Fruit fly (Drosophila melanogaster) whole organism, embryonic: ENCODE data around the gene CG32295.

ENCODE experiments used
- B-H1 ChIP-seq: fragments of 200-800 bp; sonication (Bioruptor generic); IDR thresholded peaks from 3 replicates; pipeline ENCODE4 v1.3.6; 2022; ENCODE audit warnings: missing biosample characterization, missing genetic modification characterization
- CG10543 ChIP-seq: fragments of 200-800 bp; sonication (Bioruptor generic); optimal IDR thresholded peaks from 3 replicates; lab custom pipeline; 2017; ENCODE audit warnings: missing biosample characterization, mild to moderate bottlenecking, missing genetic modification characterization, moderate library complexity
- CG10565 ChIP-seq: fragments of 200-800 bp; sonication (Bioruptor generic); optimal IDR thresholded peaks from 3 replicates; lab custom pipeline; 2016; ENCODE audit warnings: missing biosample characterization, mild to moderate bottlenecking, missing genetic modification characterization
- CG11695 ChIP-seq: fragments of 200-800 bp; sonication (Bioruptor generic); IDR thresholded peaks from 3 replicates; pipeline ENCODE4 v1.3.6; 2022; ENCODE audit warnings: missing biosample characterization, missing genetic modification characterization
- CG12659 ChIP-seq: fragments of 200-800 bp; sonication (Bioruptor generic); optimal IDR thresholded peaks from 3 replicates; lab custom pipeline; 2017; ENCODE audit warnings: mild to moderate bottlenecking, missing biosample characterization, missing genetic modification reagents, missing genetic modification characterization
- CG1603 ChIP-seq: fragments of 200-800 bp; sonication (Bioruptor generic); optimal IDR thresholded peaks from 2 replicates; lab custom pipeline; 2019; ENCODE audit warnings: missing biosample characterization, mild to moderate bottlenecking, missing genetic modification characterization, moderate library complexity
- CG17359 ChIP-seq: fragments of 200-800 bp; sonication (Bioruptor generic); optimal IDR thresholded peaks from 3 replicates; lab custom pipeline; 2018; ENCODE audit warnings: missing biosample characterization, mild to moderate bottlenecking, missing genetic modification characterization, moderate library complexity
- CG17385 ChIP-seq: fragments of 200-800 bp; sonication (Bioruptor generic); optimal IDR thresholded peaks from 3 replicates; lab custom pipeline; 2018; ENCODE audit warnings: missing biosample characterization, mild to moderate bottlenecking, missing genetic modification characterization
- CG18262 ChIP-seq: fragments of 200-800 bp; optimal IDR thresholded peaks from 3 replicates; lab custom pipeline; 2019; ENCODE audit warnings: missing biosample characterization, mild to moderate bottlenecking, missing genetic modification characterization, moderate library complexity
- CG2120 ChIP-seq: fragments of 200-800 bp; sonication (Bioruptor generic); optimal IDR thresholded peaks from 3 replicates; lab custom pipeline; 2016; ENCODE audit warnings: missing biosample characterization, missing genetic modification characterization
- CG2875 ChIP-seq: fragments of 200-800 bp; sonication (Bioruptor generic); optimal IDR thresholded peaks from 2 replicates; lab custom pipeline; 2017; ENCODE audit warnings: missing biosample characterization, mild to moderate bottlenecking, missing genetic modification characterization, missing genetic modification reagents
- CG30431 ChIP-seq: fragments of 200-800 bp; sonication (Bioruptor generic); optimal IDR thresholded peaks from 2 replicates; lab custom pipeline; 2017; ENCODE audit warnings: missing biosample characterization, missing genetic modification characterization
- CG4707 ChIP-seq: fragments of 200-800 bp; sonication (Bioruptor generic); optimal IDR thresholded peaks from 2 replicates; lab custom pipeline; 2018; ENCODE audit warnings: missing biosample characterization, mild to moderate bottlenecking, missing genetic modification characterization, moderate library complexity
- CG6765 ChIP-seq: fragments of 200-800 bp; sonication (Bioruptor generic); optimal IDR thresholded peaks from 3 replicates; lab custom pipeline; 2017; ENCODE audit warnings: missing biosample characterization, mild to moderate bottlenecking, missing genetic modification characterization
- CG6813 ChIP-seq: fragments of 200-800 bp; sonication (Bioruptor generic); optimal IDR thresholded peaks from 2 replicates; lab custom pipeline; 2017; ENCODE audit warnings: missing biosample characterization, missing genetic modification characterization, mild to moderate bottlenecking, moderate library complexity, missing genetic modification reagents
- CG8924 ChIP-seq: fragments of 200-800 bp; optimal IDR thresholded peaks from 3 replicates; lab custom pipeline; 2019; ENCODE audit warnings: missing biosample characterization, mild to moderate bottlenecking, missing genetic modification characterization, moderate library complexity
- CG9609 ChIP-seq: fragments of 200-800 bp; sonication (Bioruptor generic); optimal IDR thresholded peaks from 3 replicates; lab custom pipeline; 2016; ENCODE audit warnings: missing biosample characterization, missing genetic modification characterization
- CG9817 ChIP-seq: fragments of 200-800 bp; sonication (Bioruptor generic); optimal IDR thresholded peaks from 2 replicates; lab custom pipeline; 2018; ENCODE audit warnings: missing biosample characterization, mild to moderate bottlenecking, missing genetic modification characterization, moderate library complexity
- CG9932 ChIP-seq: fragments of 200-800 bp; sonication (Bioruptor generic); IDR thresholded peaks from 2 replicates; pipeline ENCODE4 v1.3.6; 2022; ENCODE audit warnings: missing biosample characterization, missing genetic modification characterization
- Camta ChIP-seq: fragments of 200-800 bp; sonication (Bioruptor generic); optimal IDR thresholded peaks from 2 replicates; lab custom pipeline; 2016; ENCODE audit warnings: missing biosample characterization, missing genetic modification characterization
- D19B ChIP-seq: fragments of 200-800 bp; sonication (Bioruptor generic); optimal IDR thresholded peaks from 2 replicates; lab custom pipeline; 2017; ENCODE audit warnings: missing biosample characterization, mild to moderate bottlenecking, missing genetic modification characterization
- Drgx ChIP-seq: fragments of 200-800 bp; sonication (Bioruptor generic); IDR thresholded peaks from 2 replicates; pipeline ENCODE4 v1.3.6; 2022; ENCODE audit warnings: missing biosample characterization, missing genetic modification characterization
- Eip74EF ChIP-seq, 2 experiments: fragments of 200-800 bp in 1 of 2; fragments of >200 bp in 1 of 2; sonication (Bioruptor generic) in 1 of 2; optimal IDR thresholded peaks; 2 replicates each; lab custom pipeline; 2017 to 2019; ENCODE audit warnings: missing biosample characterization in 2 of 2, missing genetic modification characterization in 2 of 2, mild to moderate bottlenecking in 1 of 2, moderate library complexity in 1 of 2
- Ets97D ChIP-seq: fragments of 200-800 bp; sonication (Bioruptor generic); optimal IDR thresholded peaks from 3 replicates; lab custom pipeline; 2016; ENCODE audit warnings: missing biosample characterization, missing genetic modification characterization
- H2.0 ChIP-seq: fragments of 200-800 bp; sonication (Bioruptor generic); IDR thresholded peaks from 2 replicates; pipeline ENCODE4 v1.3.6; 2022; ENCODE audit warnings: missing biosample characterization, missing genetic modification characterization
- Nf-YA ChIP-seq: fragments of 200-800 bp; sonication (Bioruptor generic); IDR thresholded peaks from 2 replicates; pipeline ENCODE4 v1.3.6; 2022; ENCODE audit warnings: missing biosample characterization, missing genetic modification characterization
- PHDP ChIP-seq: fragments of 200-800 bp; sonication (Bioruptor generic); optimal IDR thresholded peaks from 3 replicates; lab custom pipeline; 2018; ENCODE audit warnings: missing biosample characterization, mild to moderate bottlenecking, missing genetic modification characterization, moderate library complexity
- Sox102F ChIP-seq: fragments of 200-800 bp; sonication (Bioruptor generic); optimal IDR thresholded peaks from 2 replicates; lab custom pipeline; 2018; ENCODE audit warnings: missing biosample characterization, mild to moderate bottlenecking, missing genetic modification characterization, moderate library complexity
- Stat92E ChIP-seq, 3 experiments: fragments of >200 bp in 2 of 3; fragments of 200-800 bp in 1 of 3; sonication (Bioruptor generic) in 1 of 3; optimal IDR thresholded peaks; 2 replicates each; lab custom pipeline; 2017 to 2019; ENCODE audit warnings: missing biosample characterization in 3 of 3, missing genetic modification characterization in 3 of 3, mild to moderate bottlenecking in 1 of 3, moderate library complexity in 1 of 3
- ash1 ChIP-seq: fragments of 200-800 bp; sonication (Bioruptor generic); optimal IDR thresholded peaks from 2 replicates; lab custom pipeline; 2018; ENCODE audit warnings: missing biosample characterization, mild to moderate bottlenecking, missing genetic modification characterization
- bsh ChIP-seq, 2 experiments: fragments of 200-800 bp; sonication (Bioruptor generic); optimal IDR thresholded peaks; 2 replicates each; lab custom pipeline; 2017 to 2018; ENCODE audit warnings: mild to moderate bottlenecking in 2 of 2, missing biosample characterization in 2 of 2, missing genetic modification characterization in 2 of 2, moderate library complexity in 1 of 2
- chif ChIP-seq, 2 experiments: fragments of 200-800 bp; sonication (Bioruptor generic); optimal IDR thresholded peaks; 3 replicates each; lab custom pipeline; 2016; ENCODE audit warnings: missing biosample characterization in 2 of 2, missing genetic modification characterization in 2 of 2
- crol ChIP-seq: fragments of 200-800 bp; sonication (Bioruptor generic); IDR thresholded peaks from 2 replicates; pipeline ENCODE4 v1.3.6; 2022; ENCODE audit warnings: missing biosample characterization, missing genetic modification characterization
- dan ChIP-seq: fragments of 200-800 bp; sonication (Bioruptor generic); IDR thresholded peaks from 2 replicates; pipeline ENCODE4 v1.3.6; 2022; ENCODE audit warnings: missing biosample characterization, missing genetic modification characterization
- dysf ChIP-seq: fragments of 200-800 bp; sonication (Bioruptor generic); IDR thresholded peaks from 3 replicates; pipeline ENCODE4 v1.3.6; 2022; ENCODE audit warnings: missing biosample characterization, missing genetic modification characterization
- esg ChIP-seq: fragments of 200-800 bp; sonication (Bioruptor generic); conservative IDR thresholded peaks from 2 replicates; pipeline ENCODE4 v1.3.6; 2022; ENCODE audit warnings: missing biosample characterization, missing genetic modification characterization
- ewg ChIP-seq: fragments of 200-800 bp; sonication (Bioruptor generic); optimal IDR thresholded peaks from 3 replicates; lab custom pipeline; 2017; ENCODE audit warnings: mild to moderate bottlenecking, missing biosample characterization, missing genetic modification reagents, missing genetic modification characterization
- fd64A ChIP-seq: fragments of 200-800 bp; sonication (Bioruptor generic); optimal IDR thresholded peaks from 3 replicates; lab custom pipeline; 2018; ENCODE audit warnings: missing biosample characterization, mild to moderate bottlenecking, missing genetic modification characterization
- gce ChIP-seq: fragments of 200-800 bp; sonication (Bioruptor generic); IDR thresholded peaks from 3 replicates; pipeline ENCODE4 v1.3.6; 2022; ENCODE audit warnings: missing biosample characterization, missing genetic modification characterization
- gcm ChIP-seq: fragments of 200-800 bp; sonication (Bioruptor generic); optimal IDR thresholded peaks from 2 replicates; lab custom pipeline; 2019; ENCODE audit warnings: missing biosample characterization, mild to moderate bottlenecking, missing genetic modification characterization, moderate library complexity
- gsb ChIP-seq: fragments of 200-800 bp; sonication (Bioruptor generic); IDR thresholded peaks from 2 replicates; pipeline ENCODE4 v1.3.6; 2022; ENCODE audit warnings: missing biosample characterization, missing genetic modification characterization
- ham ChIP-seq: fragments of 200-800 bp; sonication (Bioruptor generic); IDR thresholded peaks from 2 replicates; pipeline ENCODE4 v1.3.6; 2022; ENCODE audit warnings: missing biosample characterization, missing genetic modification characterization
- kay ChIP-seq: fragments of 200-800 bp; sonication (Bioruptor generic); optimal IDR thresholded peaks from 2 replicates; lab custom pipeline; 2016; ENCODE audit warnings: missing biosample characterization, missing genetic modification characterization
- nom ChIP-seq: fragments of 200-800 bp; sonication (Bioruptor generic); optimal IDR thresholded peaks from 2 replicates; lab custom pipeline; 2017; ENCODE audit warnings: missing biosample characterization, missing genetic modification characterization, mild to moderate bottlenecking, moderate library complexity, missing genetic modification reagents
- ranshi ChIP-seq: fragments of 200-800 bp; sonication (Bioruptor generic); IDR thresholded peaks from 2 replicates; pipeline ENCODE4 v1.3.6; 2022; ENCODE audit warnings: missing biosample characterization, missing genetic modification characterization
- row ChIP-seq: fragments of 200-800 bp; sonication (Bioruptor generic); IDR thresholded peaks from 3 replicates; pipeline ENCODE4 v1.3.6; 2022; ENCODE audit warnings: missing biosample characterization, missing genetic modification characterization
- sd ChIP-seq: fragments of 200-800 bp; sonication (Bioruptor generic); optimal IDR thresholded peaks from 3 replicates; lab custom pipeline; 2018; ENCODE audit warnings: missing biosample characterization, mild to moderate bottlenecking, missing genetic modification characterization, moderate library complexity
- so ChIP-seq: fragments of 200-800 bp; sonication (Bioruptor generic); IDR thresholded peaks from 3 replicates; pipeline ENCODE4 v1.3.6; 2022; ENCODE audit warnings: missing biosample characterization, missing genetic modification characterization
- tio ChIP-seq: fragments of 200-800 bp; sonication (Bioruptor generic); optimal IDR thresholded peaks from 2 replicates; lab custom pipeline; 2017; ENCODE audit warnings: missing biosample characterization, missing genetic modification characterization, inconsistent platforms
- twi ChIP-seq: fragments of 200-800 bp; optimal IDR thresholded peaks from 2 replicates; lab custom pipeline; 2019; ENCODE audit warnings: missing biosample characterization, mild to moderate bottlenecking, missing genetic modification characterization, moderate library complexity

Gene CG32295

DNA sequence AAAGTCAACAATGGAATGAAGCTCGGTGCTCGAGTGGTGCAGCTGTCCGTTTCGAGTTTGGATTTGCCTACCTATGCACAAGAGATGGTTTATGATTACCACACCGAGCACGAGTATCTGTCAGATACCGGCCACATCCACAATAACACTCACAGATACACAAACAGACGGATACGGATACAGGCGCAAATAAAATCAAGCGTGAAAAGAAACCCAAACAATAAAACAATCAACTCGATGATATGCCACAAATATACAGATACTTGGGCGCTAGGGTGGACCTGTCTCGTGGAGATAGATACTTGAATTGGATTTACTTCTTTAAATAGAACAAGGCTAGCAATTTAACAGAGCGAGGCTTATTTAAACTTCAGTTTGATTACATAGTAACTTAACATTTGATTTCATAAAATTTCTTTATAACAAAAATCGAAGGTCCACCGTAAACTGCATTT is 43.5 kb upstream of the CG32295 start (continued):
- TF ChIP-seq CG2120 (GFP tag; lab: Kevin White, UChicago) (peak; percentile 16), tio (GFP tag; lab: Kevin White, UChicago) (peak; percentile 4), chif (GFP tag; optimal IDR thresholded peaks at IDR 0.05; lab: Kevin White, UChicago) (peak; percentile 29 to 41), fd64A (peak; percentile 16), CG11695 (GFP tag; lab: Robert Waterston, UW) (0 out of 3 replicates have a peak, but pooled peaks have one; percentile 45), B-H1 (peak; percentile 42; the same call in 2 of the 3 replicates), PHDP (tag; lab: Kevin White, UChicago) (peak; percentile 65), CG4707 (peak; percentile 10), Sox102F (GFP tag; lab: Kevin White, UChicago) (peak; percentile 75), H2.0 (GFP tag; lab: Robert Waterston, UW) (0 out of 2 replicates have a peak, but pooled peaks have one; percentile 22), esg (GFP tag; lab: Robert Waterston, UW) (0 out of 2 replicates have a peak, but pooled peaks have one; percentile 22), row (peak; percentile 46; the same call in 1 of the 3 replicates), CG1603 (tag; lab: Kevin White, UChicago) (peak; percentile 58), Ets97D (no peak), twi (tag; lab: Kevin White, UChicago) (no peak), CG17385 (peak; percentile 32), Camta (GFP tag; lab: Kevin White, UChicago) (peak; percentile 16), CG6813 (peak; percentile 29), CG9609 (GFP tag; lab: Kevin White, UChicago) (peak; percentile 9), CG8924 (peak; percentile 44), ash1 (GFP tag; lab: Kevin White, UChicago) (no peak), Drgx (GFP tag; lab: Robert Waterston, UW) (peak; percentile 82), gce (0 out of 3 replicates have a peak, but pooled peaks have one; percentile 38), CG17359 (tag; lab: Kevin White, UChicago) (peak; percentile 71), CG12659 (GFP tag; lab: Kevin White, UChicago) (peak; percentile 20)

DNA sequence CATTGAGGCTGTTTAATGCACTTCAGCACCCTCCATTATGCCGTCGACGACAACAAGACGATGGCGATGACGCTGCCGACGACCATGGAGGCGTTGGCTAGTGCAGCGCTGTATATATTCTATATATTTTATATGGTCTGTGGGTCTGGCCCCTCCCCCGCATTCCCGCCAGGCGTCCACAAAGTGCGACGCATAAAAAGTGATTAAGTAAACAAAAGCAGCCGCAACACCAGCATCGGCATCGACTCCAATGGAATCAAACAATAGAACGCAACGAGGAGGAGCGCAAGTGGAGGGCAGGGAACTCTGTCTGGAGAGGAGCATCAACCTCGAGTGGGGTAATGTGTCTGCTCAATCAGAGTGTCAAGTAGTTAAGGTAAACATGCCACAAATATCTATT is 41.5 kb upstream of the CG32295 start:
- TF ChIP-seq Stat92E (GFP tag; optimal IDR thresholded peaks at IDR 0.05; lab: Kevin White, UChicago) (no peak), Drgx (GFP tag; lab: Robert Waterston, UW) (peak; percentile 10; the same call in 1 of the 2 replicates), ewg (GFP tag; lab: Kevin White, UChicago) (no peak), CG10565 (GFP tag; lab: Kevin White, UChicago) (no peak), bsh (GFP tag; optimal IDR thresholded peaks at IDR 0.05; lab: Kevin White, UChicago) (peak in 1 of 2 experiments; percentile 32), kay (GFP tag; lab: Kevin White, UChicago) (no peak), dan (no peak), so (GFP tag; lab: Robert Waterston, UW) (peak; percentile 10; the same call in 1 of the 3 replicates), Nf-YA (GFP tag; lab: Robert Waterston, UW) (no peak), CG9932 (GFP tag; lab: Robert Waterston, UW) (no peak), ham (no peak), sd (tag; lab: Kevin White, UChicago) (no peak), CG9817 (tag; lab: Kevin White, UChicago) (no peak), CG30431 (no peak), gsb (no peak), tio (GFP tag; lab: Kevin White, UChicago) (no peak), nom (peak; percentile 77), CG18262 (tag; lab: Kevin White, UChicago) (no peak), ranshi (GFP tag; lab: Robert Waterston, UW) (no peak), gcm (GFP tag; lab: Kevin White, UChicago) (peak; percentile 5), D19B (GFP tag; lab: Kevin White, UChicago) (no peak), crol (GFP tag; lab: Robert Waterston, UW) (peak; percentile 68), Eip74EF (GFP tag; optimal IDR thresholded peaks at IDR 0.05; lab: Kevin White, UChicago) (no peak), CG2875 (no peak), dysf (GFP tag; lab: Robert Waterston, UW) (no peak), CG6765 (GFP tag; lab: Kevin White, UChicago) (no peak), CG10543 (no peak)
